Worm (Caenorhabditis elegans) whole organism, young adult: Measurements from ENCODE around the gene zyg-8.
A peak's percentile ranks its signal among the peaks of the same experiment; 100 is the strongest.

Experiments
- B0261.1 ChIP-seq: sonication (generic microtip); optimal IDR thresholded peaks from 2 replicates; lab custom pipeline; 2016; ENCODE audit warnings: mild to moderate bottlenecking, missing genetic modification characterization, moderate library complexity, missing compliant biosample characterization
- B0336.3 ChIP-seq: fragments of 200-800 bp; sonication (Bioruptor generic); IDR thresholded peaks from 2 replicates; pipeline ENCODE4 v1.3.6; 2022; ENCODE audit warnings: missing genetic modification characterization, missing compliant biosample characterization
- F10E7.11 ChIP-seq: sonication (generic microtip); optimal IDR thresholded peaks from 2 replicates; lab custom pipeline; 2017; ENCODE audit warnings: mild to moderate bottlenecking, missing genetic modification characterization, moderate library complexity, missing compliant biosample characterization
- F23B12.7 ChIP-seq: sonication (generic microtip); optimal IDR thresholded peaks from 2 replicates; lab custom pipeline; 2017; ENCODE audit warnings: missing genetic modification characterization, mild to moderate bottlenecking, missing compliant biosample characterization, antibody characterized with exemption, moderate library complexity; ENCODE audit not compliant: insufficient read depth
- F33H1.4 ChIP-seq: fragments of 200-800 bp; sonication (Bioruptor generic); IDR thresholded peaks from 2 replicates; pipeline ENCODE4 v1.3.6; 2022; ENCODE audit warnings: missing genetic modification reagents, missing genetic modification characterization, missing compliant biosample characterization
- F39B2.1 ChIP-seq: fragments of 200-800 bp; sonication (Bioruptor generic); IDR thresholded peaks from 2 replicates; pipeline ENCODE4 v1.3.6; 2022; ENCODE audit warnings: missing genetic modification reagents, missing genetic modification characterization, missing compliant biosample characterization
- F52B5.7 ChIP-seq: sonication (generic microtip); optimal IDR thresholded peaks from 2 replicates; lab custom pipeline; 2016; ENCODE audit warnings: mild to moderate bottlenecking, missing genetic modification characterization, missing compliant biosample characterization
- F57A8.1 ChIP-seq: fragments of 200-800 bp; sonication (Bioruptor generic); optimal IDR thresholded peaks from 2 replicates; lab custom pipeline; 2018; ENCODE audit warnings: mild to moderate bottlenecking, missing genetic modification characterization, moderate library complexity, missing compliant biosample characterization
- F57C9.4 ChIP-seq: sonication (generic microtip); optimal IDR thresholded peaks from 2 replicates; lab custom pipeline; 2017; ENCODE audit warnings: mild to moderate bottlenecking, missing genetic modification characterization, missing compliant biosample characterization
- K12H6.12 ChIP-seq: fragments of 200-800 bp; sonication (Bioruptor generic); optimal IDR thresholded peaks from 2 replicates; lab custom pipeline; 2018; ENCODE audit warnings: mild to moderate bottlenecking, missing genetic modification characterization, missing compliant biosample characterization
- T07F8.4 ChIP-seq: sonication (generic microtip); optimal IDR thresholded peaks from 2 replicates; lab custom pipeline; 2016; ENCODE audit warnings: mild to moderate bottlenecking, missing genetic modification characterization, moderate library complexity, missing compliant biosample characterization
- Y56A3A.18 ChIP-seq: fragments of 200-800 bp; sonication (Bioruptor generic); IDR thresholded peaks from 2 replicates; pipeline ENCODE4 v1.3.6; 2022; ENCODE audit warnings: missing genetic modification reagents, missing genetic modification characterization, missing compliant biosample characterization
- attf-6 ChIP-seq: fragments of 200-800 bp; sonication (Bioruptor generic); IDR thresholded peaks from 2 replicates; pipeline ENCODE4 v1.3.6; 2022; ENCODE audit warnings: missing genetic modification reagents, missing genetic modification characterization, missing compliant biosample characterization
- cebp-1 ChIP-seq, 2 experiments: fragments of 200-800 bp in 1 of 2; sonication (Bioruptor generic) in 1 of 2; sonication (generic microtip) in 1 of 2; IDR thresholded peaks in 1 of 2; optimal IDR thresholded peaks in 1 of 2; 2 replicates each; pipeline versions ENCODE4 v1.3.6 to Lab custom; 2017 to 2022; ENCODE audit warnings: missing compliant biosample characterization in 2 of 2, missing genetic modification characterization in 2 of 2, mild to moderate bottlenecking in 1 of 2, missing genetic modification reagents in 1 of 2, moderate library complexity in 1 of 2
- ceh-40 ChIP-seq: fragments of 200-800 bp; sonication (Bioruptor generic); IDR thresholded peaks from 2 replicates; pipeline ENCODE4 v1.3.6; 2022; ENCODE audit warnings: missing genetic modification characterization, missing compliant biosample characterization
- ceh-58 ChIP-seq: fragments of 200-800 bp; sonication (Bioruptor generic); IDR thresholded peaks from 2 replicates; pipeline ENCODE4 v1.3.6; 2022; ENCODE audit warnings: missing genetic modification characterization, missing compliant biosample characterization
- ceh-79 ChIP-seq: sonication (generic microtip); optimal IDR thresholded peaks from 2 replicates; lab custom pipeline; 2017; ENCODE audit warnings: mild to moderate bottlenecking, missing genetic modification characterization, missing compliant biosample characterization
- efl-1 ChIP-seq: fragments of 150-350 bp; optimal IDR thresholded peaks from 2 replicates; lab custom pipeline; 2014; ENCODE audit warnings: missing biosample characterization, missing genetic modification reagents, missing genetic modification characterization
- ets-4 ChIP-seq: fragments of 200-800 bp; sonication (Bioruptor generic); optimal IDR thresholded peaks from 2 replicates; lab custom pipeline; 2018; ENCODE audit warnings: mild to moderate bottlenecking, missing genetic modification characterization, missing compliant biosample characterization
- fkh-3 ChIP-seq: sonication (generic microtip); optimal IDR thresholded peaks from 2 replicates; lab custom pipeline; 2016; ENCODE audit warnings: mild to moderate bottlenecking, missing genetic modification characterization, missing compliant biosample characterization
- him-1 ChIP-seq: sonication (generic microtip); optimal IDR thresholded peaks from 2 replicates; lab custom pipeline; 2016; ENCODE audit warnings: missing genotype, missing genetic modification reagents, missing genetic modification characterization, missing compliant biosample characterization
- hmg-1.2 ChIP-seq: fragments of 200-800 bp; sonication (Bioruptor generic); IDR thresholded peaks from 2 replicates; pipeline ENCODE4 v1.3.6; 2022; ENCODE audit warnings: missing genetic modification reagents, missing genetic modification characterization, missing compliant biosample characterization
- hmg-20 ChIP-seq: fragments of 200-800 bp; sonication (Bioruptor generic); IDR thresholded peaks from 2 replicates; pipeline ENCODE4 v1.3.6; 2022; ENCODE audit warnings: missing genetic modification reagents, missing genetic modification characterization, missing compliant biosample characterization
- hsf-1 ChIP-seq: fragments of 200-800 bp; sonication (Bioruptor generic); IDR thresholded peaks from 2 replicates; pipeline ENCODE4 v1.3.6; 2022; ENCODE audit warnings: missing genetic modification reagents, missing genetic modification characterization, missing compliant biosample characterization
- let-526 ChIP-seq: fragments of 200-800 bp; sonication (Bioruptor generic); IDR thresholded peaks from 2 replicates; pipeline ENCODE4 v1.3.6; 2022; ENCODE audit warnings: missing genetic modification reagents, missing genetic modification characterization, missing compliant biosample characterization
- lin-26 ChIP-seq: fragments of 200-800 bp; sonication (Bioruptor generic); IDR thresholded peaks from 2 replicates; pipeline ENCODE4 v1.3.6; 2022; ENCODE audit warnings: missing genetic modification reagents, missing genetic modification characterization, missing compliant biosample characterization
- lin-40 ChIP-seq: sonication (generic microtip); optimal IDR thresholded peaks from 2 replicates; lab custom pipeline; 2016; ENCODE audit warnings: missing genetic modification characterization, mild to moderate bottlenecking, missing compliant biosample characterization, missing genotype, missing genetic modification reagents
- lin-54 ChIP-seq: fragments of 200-800 bp; sonication (Bioruptor generic); optimal IDR thresholded peaks from 2 replicates; lab custom pipeline; 2018; ENCODE audit warnings: mild to moderate bottlenecking, missing genetic modification characterization, missing compliant biosample characterization
- madf-6 ChIP-seq: fragments of 200-800 bp; sonication (Bioruptor generic); IDR thresholded peaks from 2 replicates; pipeline ENCODE4 v1.3.6; 2022; ENCODE audit warnings: missing genetic modification reagents, missing genetic modification characterization, missing compliant biosample characterization
- madf-8 ChIP-seq: fragments of 200-800 bp; sonication (Bioruptor generic); conservative IDR thresholded peaks from 2 replicates; pipeline ENCODE4 v1.3.6; 2022; ENCODE audit warnings: missing genetic modification reagents, missing genetic modification characterization, missing compliant biosample characterization
- mel-28 ChIP-seq: sonication (generic microtip); optimal IDR thresholded peaks from 2 replicates; lab custom pipeline; 2016; ENCODE audit warnings: borderline replicate concordance, mild to moderate bottlenecking, missing genetic modification characterization, missing compliant biosample characterization
- nhr-120 ChIP-seq: fragments of 200-800 bp; sonication (Bioruptor generic); IDR thresholded peaks from 2 replicates; pipeline ENCODE4 v1.3.6; 2022; ENCODE audit warnings: missing genetic modification characterization, missing compliant biosample characterization
- nhr-80 ChIP-seq: sonication (generic microtip); optimal IDR thresholded peaks from 2 replicates; lab custom pipeline; 2016; ENCODE audit warnings: missing genetic modification characterization, missing compliant biosample characterization
- pbrm-1 ChIP-seq: fragments of 200-800 bp; sonication (Bioruptor generic); IDR thresholded peaks from 2 replicates; pipeline ENCODE4 v1.3.6; 2022; ENCODE audit warnings: missing genetic modification reagents, missing genetic modification characterization, missing compliant biosample characterization
- snpc-1.1 ChIP-seq: sonication (generic microtip); optimal IDR thresholded peaks from 2 replicates; lab custom pipeline; 2017; ENCODE audit warnings: missing genetic modification characterization, mild to moderate bottlenecking, missing compliant biosample characterization, antibody characterized with exemption, moderate library complexity, missing genotype, missing genetic modification reagents; ENCODE audit not compliant: insufficient read depth
- somi-1 ChIP-seq: fragments of 200-800 bp; sonication (Bioruptor generic); optimal IDR thresholded peaks from 2 replicates; lab custom pipeline; 2018; ENCODE audit warnings: mild to moderate bottlenecking, missing genetic modification characterization, missing compliant biosample characterization
- tlf-1 ChIP-seq: fragments of 200-800 bp; sonication (Bioruptor generic); optimal IDR thresholded peaks from 2 replicates; lab custom pipeline; 2018; ENCODE audit warnings: mild to moderate bottlenecking, missing genetic modification characterization, missing compliant biosample characterization
- zfh-2 ChIP-seq: fragments of 200-800 bp; sonication (Bioruptor generic); conservative IDR thresholded peaks from 2 replicates; pipeline ENCODE4 v1.3.6; 2022; ENCODE audit warnings: missing genetic modification reagents, missing genetic modification characterization, missing compliant biosample characterization
- ztf-22 ChIP-seq: fragments of 200-800 bp; sonication (Bioruptor generic); optimal IDR thresholded peaks from 2 replicates; lab custom pipeline; 2018; ENCODE audit warnings: mild to moderate bottlenecking, missing genetic modification characterization, moderate library complexity, missing compliant biosample characterization
- ztf-6 ChIP-seq: fragments of 200-800 bp; sonication (Bioruptor generic); IDR thresholded peaks from 2 replicates; pipeline ENCODE4 v1.3.6; 2022; ENCODE audit warnings: missing genetic modification reagents, missing genetic modification characterization, missing compliant biosample characterization

zyg-8 gene

DNA sequence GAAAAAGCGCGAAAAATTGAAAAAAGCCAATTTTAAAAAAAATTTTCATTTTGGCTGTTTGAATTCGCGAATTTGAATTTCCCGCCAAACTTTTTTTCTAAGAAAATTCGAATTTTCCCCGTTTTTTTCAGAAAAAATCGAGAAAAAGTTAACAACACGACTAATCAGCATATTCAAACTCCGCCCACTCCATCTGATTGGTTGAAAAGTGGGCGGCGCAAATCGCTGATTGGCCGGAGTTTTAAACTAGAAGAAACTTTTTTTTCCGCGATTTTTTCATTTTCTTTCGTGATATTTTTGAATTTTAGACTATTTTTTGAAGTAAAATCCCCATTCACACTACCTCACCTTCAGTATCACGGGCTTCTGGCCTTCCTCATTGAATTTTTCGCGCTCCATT, 2.0 kb upstream of the zyg-8 start:
- no peak for TF ChIP-seq ztf-6 (GFP tag; lab: Robert Waterston, UW)
- no peak for TF ChIP-seq F23B12.7
- TF ChIP-seq B0261.1, result no peak
- no peak for TF ChIP-seq efl-1
- no peak for TF ChIP-seq him-1 (tag; lab: Kevin White, UChicago)
- no peak for TF ChIP-seq ceh-79 (tag; lab: Kevin White, UChicago)
- TF ChIP-seq tlf-1 (GFP tag; lab: Kevin White, UChicago), result no peak
- TF ChIP-seq ceh-58, result no peak
- TF ChIP-seq lin-54 (GFP tag; lab: Kevin White, UChicago), result no peak
- TF ChIP-seq F52B5.7 (tag; lab: Kevin White, UChicago), result no peak

DNA sequence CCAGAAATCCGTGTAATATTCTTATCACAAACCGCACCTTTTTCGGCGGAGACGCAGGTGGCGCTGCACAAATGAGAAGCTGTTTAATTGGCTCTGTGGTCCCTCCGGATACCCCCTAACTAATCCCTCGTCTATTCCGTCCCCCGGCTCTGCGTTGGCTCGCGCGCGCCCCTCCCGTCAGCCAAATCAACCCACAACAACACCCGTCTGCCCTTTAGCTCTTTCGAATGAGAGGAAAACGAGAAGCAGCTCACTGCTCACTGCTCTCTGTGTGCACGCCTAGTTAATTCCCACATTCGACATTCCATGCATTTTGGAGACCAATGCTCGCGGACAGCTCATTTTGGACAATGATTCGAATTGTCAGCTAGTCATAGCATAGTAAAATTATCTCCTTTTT, 1.4 kb upstream of the zyg-8 start:
- TF ChIP-seq zfh-2 (GFP tag; lab: Robert Waterston, UW) (peak; percentile 70), mel-28 (tag; lab: Kevin White, UChicago) (no peak)

DNA sequence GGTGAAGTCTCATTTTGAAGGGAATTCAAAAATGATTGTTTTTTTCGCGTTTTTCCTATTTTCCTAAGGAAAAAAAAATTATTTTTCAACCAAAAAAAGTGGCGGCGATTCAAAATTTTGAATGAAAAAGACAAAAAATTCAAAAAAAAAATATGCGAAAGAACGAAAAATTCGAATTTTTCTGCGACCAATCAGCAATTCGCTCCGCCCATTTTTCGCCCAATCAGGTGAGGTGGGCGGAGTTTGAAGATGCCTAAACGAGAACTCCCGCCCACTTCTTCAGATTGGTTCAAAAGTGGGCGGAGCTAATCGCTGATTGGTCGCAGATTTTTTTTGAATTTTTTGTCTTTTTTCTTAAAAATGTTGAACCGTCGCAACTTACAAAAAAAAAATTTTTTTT, 2.4 kb downstream of the zyg-8 start:
- TF ChIP-seq ztf-22 (no peak), F10E7.11 (tag; lab: Kevin White, UChicago) (no peak), hmg-20 (GFP tag; lab: Robert Waterston, UW) (no peak), nhr-80 (tag; lab: Kevin White, UChicago) (no peak), madf-6 (GFP tag; lab: Robert Waterston, UW) (no peak), T07F8.4 (tag; lab: Kevin White, UChicago) (no peak), lin-40 (no peak), F57C9.4 (tag; lab: Kevin White, UChicago) (no peak), F33H1.4 (no peak), F39B2.1 (no peak), K12H6.12 (tag; lab: Kevin White, UChicago) (no peak), lin-26 (GFP tag; lab: Robert Waterston, UW) (no peak), cebp-1 (GFP tag; IDR thresholded peaks at IDR 0.05; lab: Robert Waterston, UW) (no peak), cebp-1 (tag; optimal IDR thresholded peaks at IDR 0.05; lab: Kevin White, UChicago) (no peak), madf-8 (GFP tag; lab: Robert Waterston, UW) (no peak), attf-6 (GFP tag; lab: Robert Waterston, UW) (no peak), hmg-1.2 (no peak), snpc-1.1 (tag; lab: Kevin White, UChicago) (no peak), nhr-120 (GFP tag; lab: Robert Waterston, UW) (no peak)

DNA sequence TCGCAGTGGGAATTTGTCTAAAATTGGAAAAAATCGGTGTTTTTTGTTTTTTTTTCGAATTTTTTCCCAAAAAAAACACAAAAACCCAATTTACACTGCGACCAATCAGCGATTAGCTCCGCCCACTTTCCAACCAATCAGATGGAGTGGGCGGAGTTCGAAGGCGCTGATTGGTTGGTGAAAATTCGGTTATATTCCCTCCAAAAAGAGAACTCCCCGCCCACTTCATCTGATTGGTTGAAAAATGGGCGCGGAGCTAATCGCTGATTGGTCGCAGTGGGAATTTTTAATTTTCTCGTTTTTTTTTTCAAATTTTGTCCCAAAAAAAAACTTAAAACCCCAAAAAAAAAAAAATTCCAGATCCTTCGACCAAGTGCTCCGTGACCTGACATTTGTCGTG, 3.0 kb downstream of the zyg-8 start:
- no peak for TF ChIP-seq tlf-1 (GFP tag; lab: Kevin White, UChicago)
- no peak for TF ChIP-seq F23B12.7
- TF ChIP-seq hsf-1 (GFP tag; lab: Robert Waterston, UW), result no peak
- no peak for TF ChIP-seq cebp-1 (GFP tag; IDR thresholded peaks at IDR 0.05; lab: Robert Waterston, UW)
- no peak for TF ChIP-seq cebp-1 (tag; optimal IDR thresholded peaks at IDR 0.05; lab: Kevin White, UChicago)
- no peak for TF ChIP-seq pbrm-1 (GFP tag; lab: Robert Waterston, UW)
- TF ChIP-seq B0336.3 (GFP tag; lab: Robert Waterston, UW), result no peak
- TF ChIP-seq somi-1 (GFP tag; lab: Kevin White, UChicago), result no peak
- TF ChIP-seq ceh-40 (GFP tag; lab: Robert Waterston, UW), result no peak
- no peak for TF ChIP-seq let-526 (GFP tag; lab: Robert Waterston, UW)
- TF ChIP-seq fkh-3 (tag; lab: Kevin White, UChicago), result no peak
- TF ChIP-seq Y56A3A.18 (GFP tag; lab: Robert Waterston, UW), result no peak
- TF ChIP-seq ets-4 (GFP tag; lab: Kevin White, UChicago), result no peak
- no peak for TF ChIP-seq F57A8.1
